Worm (Caenorhabditis elegans) whole organism, late embryonic: ENCODE data around the gene cyn-12.

ENCODE experiments used
- F13H6.1 ChIP-seq: sonication (generic microtip); optimal IDR thresholded peaks from 2 replicates; lab custom pipeline; 2016; ENCODE audit warnings: missing genetic modification characterization, missing compliant biosample characterization
- ama-1 ChIP-seq: fragments of 150-350 bp; optimal IDR thresholded peaks from 2 replicates; lab custom pipeline; 2014
- ceh-30 ChIP-seq: fragments of 150-350 bp; optimal IDR thresholded peaks from 2 replicates; lab custom pipeline; 2014; ENCODE audit warnings: missing biosample characterization, missing genetic modification characterization
- tbx-2 ChIP-seq: sonication (generic microtip); optimal IDR thresholded peaks from 2 replicates; lab custom pipeline; 2016; ENCODE audit warnings: missing genetic modification characterization, missing compliant biosample characterization

DNA sequence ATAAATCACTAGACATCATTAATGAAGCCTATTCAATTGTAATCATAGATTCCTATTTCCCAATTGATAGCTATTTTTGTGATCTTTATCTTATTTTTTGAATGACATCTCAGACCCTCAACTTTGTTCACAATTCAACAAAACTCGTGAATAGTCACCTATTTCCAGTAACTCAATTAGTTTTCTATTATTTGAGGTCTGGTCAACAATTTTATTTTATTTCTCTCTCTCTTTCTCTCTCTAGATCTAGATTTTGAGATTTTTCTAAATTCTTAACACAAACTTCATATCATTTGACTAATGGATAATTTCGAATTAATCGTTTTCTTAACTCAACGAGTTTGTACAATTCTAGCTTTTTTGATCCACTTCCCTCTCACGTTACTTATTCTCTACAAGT is 40.5 kb upstream of the cyn-12 start, which contains the start of gene str-1:
- TF ChIP-seq ama-1 (lab: Kevin White, UChicago) = no peak
- no peak for TF ChIP-seq tbx-2 (tag; lab: Kevin White, UChicago)
- no peak for TF ChIP-seq F13H6.1
- no peak for TF ChIP-seq ceh-30 (tag; lab: Kevin White, UChicago)
